Fruit fly (Drosophila melanogaster): ENCODE data around the gene Crys.

DNA sequence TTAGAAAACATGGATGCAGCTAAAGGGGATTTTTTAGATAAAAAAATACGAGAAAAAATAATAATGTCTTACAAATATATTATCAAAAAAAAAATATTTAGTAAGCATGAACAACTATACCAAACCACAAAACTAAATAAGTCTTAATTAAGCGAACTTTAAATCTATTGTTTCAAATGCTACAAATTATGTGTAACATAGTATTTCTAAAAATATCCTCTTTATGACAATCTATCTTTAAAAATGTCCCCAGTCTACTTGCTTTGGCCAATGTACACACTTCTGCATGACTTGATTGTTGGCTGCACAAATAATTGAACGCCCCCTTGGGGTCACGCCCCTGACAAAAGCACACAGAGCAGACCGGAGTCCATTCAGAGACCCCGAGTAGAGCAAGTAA, 12.3 kb upstream of the Crys start:
- TF ChIP-seq Dfd (GFP tag; optimal IDR thresholded peaks at IDR 0.05) (no peak), psq (GFP tag; optimal IDR thresholded peaks at IDR 0.05) (no peak), brk (GFP tag; optimal IDR thresholded peaks at IDR 0.05) (no peak), h (GFP tag; optimal IDR thresholded peaks at IDR 0.05) (no peak), lola (GFP tag; optimal IDR thresholded peaks at IDR 0.05) (no peak), usp (GFP tag; optimal IDR thresholded peaks at IDR 0.05) (no peak), Rel (GFP tag; optimal IDR thresholded peaks at IDR 0.05) (no peak), Rel (tag; optimal IDR thresholded peaks at IDR 0.05) (no peak), OdsH (GFP tag; optimal IDR thresholded peaks at IDR 0.05) (no peak)
